Worm (Caenorhabditis elegans) whole organism, young adult: ENCODE measurements around the gene clec-24.

Source experiments
- B0261.1 ChIP-seq: sonication (generic microtip); optimal IDR thresholded peaks from 2 replicates; lab custom pipeline; 2016; ENCODE audit warnings: mild to moderate bottlenecking, missing genetic modification characterization, moderate library complexity, missing compliant biosample characterization
- C06A6.2 ChIP-seq: fragments of 200-800 bp; sonication (Bioruptor generic); conservative IDR thresholded peaks from 2 replicates; pipeline ENCODE4 v1.3.6; 2022; ENCODE audit warnings: missing genetic modification characterization, missing compliant biosample characterization
- D2030.7 ChIP-seq: fragments of 200-800 bp; sonication (Bioruptor generic); IDR thresholded peaks from 2 replicates; pipeline ENCODE4 v1.3.6; 2022; ENCODE audit warnings: missing genetic modification reagents, missing genetic modification characterization, missing compliant biosample characterization
- F33H1.4 ChIP-seq: fragments of 200-800 bp; sonication (Bioruptor generic); IDR thresholded peaks from 2 replicates; pipeline ENCODE4 v1.3.6; 2022; ENCODE audit warnings: missing genetic modification reagents, missing genetic modification characterization, missing compliant biosample characterization
- F37B4.10 ChIP-seq: fragments of 200-800 bp; sonication (Bioruptor generic); IDR thresholded peaks from 2 replicates; pipeline ENCODE4 v1.3.6; 2022; ENCODE audit warnings: missing genetic modification characterization, missing compliant biosample characterization
- F49E8.2 ChIP-seq: sonication (generic microtip); optimal IDR thresholded peaks from 3 replicates; lab custom pipeline; 2017; ENCODE audit warnings: missing genetic modification characterization, mild to moderate bottlenecking, missing compliant biosample characterization, antibody characterized with exemption, moderate library complexity; ENCODE audit not compliant: insufficient read depth
- F52B5.7 ChIP-seq: sonication (generic microtip); optimal IDR thresholded peaks from 2 replicates; lab custom pipeline; 2016; ENCODE audit warnings: mild to moderate bottlenecking, missing genetic modification characterization, missing compliant biosample characterization
- K11D2.4 ChIP-seq: fragments of 200-800 bp; sonication (Bioruptor generic); IDR thresholded peaks from 2 replicates; pipeline ENCODE4 v1.3.6; 2022; ENCODE audit warnings: missing genetic modification reagents, missing genetic modification characterization, missing compliant biosample characterization
- T07F8.4 ChIP-seq: sonication (generic microtip); optimal IDR thresholded peaks from 2 replicates; lab custom pipeline; 2016; ENCODE audit warnings: mild to moderate bottlenecking, missing genetic modification characterization, moderate library complexity, missing compliant biosample characterization
- attf-5 ChIP-seq: fragments of 200-800 bp; sonication (Bioruptor generic); optimal IDR thresholded peaks from 2 replicates; lab custom pipeline; 2018; ENCODE audit warnings: mild to moderate bottlenecking, missing genetic modification characterization, missing compliant biosample characterization
- attf-6 ChIP-seq: fragments of 200-800 bp; sonication (Bioruptor generic); IDR thresholded peaks from 2 replicates; pipeline ENCODE4 v1.3.6; 2022; ENCODE audit warnings: missing genetic modification reagents, missing genetic modification characterization, missing compliant biosample characterization
- ceh-27 ChIP-seq: fragments of 200-800 bp; sonication (Bioruptor generic); optimal IDR thresholded peaks from 2 replicates; lab custom pipeline; 2018; ENCODE audit warnings: mild to moderate bottlenecking, missing genetic modification characterization, moderate library complexity, missing compliant biosample characterization
- dpl-1 ChIP-seq: fragments of 150-350 bp; optimal IDR thresholded peaks from 2 replicates; lab custom pipeline; 2014; ENCODE audit warnings: missing biosample characterization, missing genetic modification reagents, missing genetic modification characterization
- efl-1 ChIP-seq: fragments of 150-350 bp; optimal IDR thresholded peaks from 2 replicates; lab custom pipeline; 2014; ENCODE audit warnings: missing biosample characterization, missing genetic modification reagents, missing genetic modification characterization
- egl-44 ChIP-seq: fragments of 200-800 bp; sonication (Bioruptor generic); IDR thresholded peaks from 2 replicates; pipeline ENCODE4 v1.3.6; 2022; ENCODE audit warnings: missing genetic modification reagents, missing genetic modification characterization, missing compliant biosample characterization
- egrh-3 ChIP-seq: fragments of 200-800 bp; sonication (Bioruptor generic); IDR thresholded peaks from 2 replicates; pipeline ENCODE4 v1.3.6; 2022; ENCODE audit warnings: missing genetic modification reagents, missing genetic modification characterization, missing compliant biosample characterization
- hlh-12 ChIP-seq: sonication (generic microtip); optimal IDR thresholded peaks from 2 replicates; lab custom pipeline; 2016; ENCODE audit warnings: missing genetic modification characterization, missing compliant biosample characterization
- hmg-1.2 ChIP-seq: fragments of 200-800 bp; sonication (Bioruptor generic); IDR thresholded peaks from 2 replicates; pipeline ENCODE4 v1.3.6; 2022; ENCODE audit warnings: missing genetic modification reagents, missing genetic modification characterization, missing compliant biosample characterization
- hmg-20 ChIP-seq: fragments of 200-800 bp; sonication (Bioruptor generic); IDR thresholded peaks from 2 replicates; pipeline ENCODE4 v1.3.6; 2022; ENCODE audit warnings: missing genetic modification reagents, missing genetic modification characterization, missing compliant biosample characterization
- hsf-1 ChIP-seq: fragments of 200-800 bp; sonication (Bioruptor generic); IDR thresholded peaks from 2 replicates; pipeline ENCODE4 v1.3.6; 2022; ENCODE audit warnings: missing genetic modification reagents, missing genetic modification characterization, missing compliant biosample characterization
- let-526 ChIP-seq: fragments of 200-800 bp; sonication (Bioruptor generic); IDR thresholded peaks from 2 replicates; pipeline ENCODE4 v1.3.6; 2022; ENCODE audit warnings: missing genetic modification reagents, missing genetic modification characterization, missing compliant biosample characterization
- lin-35 ChIP-seq, 3 experiments: fragments of 150-350 bp in 2 of 3; sonication (generic microtip) in 1 of 3; optimal IDR thresholded peaks; 2 replicates each; lab custom pipeline; 2014 to 2018; ENCODE audit warnings: missing biosample characterization in 3 of 3, missing genetic modification characterization in 3 of 3, missing genetic modification reagents in 3 of 3
- madf-10 ChIP-seq: sonication (generic microtip); optimal IDR thresholded peaks from 2 replicates; lab custom pipeline; 2016; ENCODE audit warnings: mild to moderate bottlenecking, missing genetic modification characterization, missing compliant biosample characterization
- madf-3 ChIP-seq: fragments of 200-800 bp; sonication (Bioruptor generic); IDR thresholded peaks from 2 replicates; pipeline ENCODE4 v1.3.6; 2022; ENCODE audit warnings: missing genetic modification reagents, missing genetic modification characterization, missing compliant biosample characterization
- madf-6 ChIP-seq: fragments of 200-800 bp; sonication (Bioruptor generic); IDR thresholded peaks from 2 replicates; pipeline ENCODE4 v1.3.6; 2022; ENCODE audit warnings: missing genetic modification reagents, missing genetic modification characterization, missing compliant biosample characterization
- mel-28 ChIP-seq: sonication (generic microtip); optimal IDR thresholded peaks from 2 replicates; lab custom pipeline; 2016; ENCODE audit warnings: borderline replicate concordance, mild to moderate bottlenecking, missing genetic modification characterization, missing compliant biosample characterization
- nfya-1 ChIP-seq: sonication (generic microtip); optimal IDR thresholded peaks from 2 replicates; lab custom pipeline; 2017; ENCODE audit warnings: antibody characterized with exemption, missing compliant biosample characterization, missing genetic modification characterization, borderline replicate concordance; ENCODE audit not compliant: insufficient read depth
- nfya-2 ChIP-seq: fragments of 200-800 bp; sonication (Bioruptor generic); IDR thresholded peaks from 2 replicates; pipeline ENCODE4 v1.3.6; 2022; ENCODE audit warnings: missing genetic modification reagents, missing genetic modification characterization, missing compliant biosample characterization
- nhr-90 ChIP-seq: sonication (generic microtip); optimal IDR thresholded peaks from 2 replicates; lab custom pipeline; 2016; ENCODE audit warnings: missing genotype, mild to moderate bottlenecking, missing genetic modification characterization, missing compliant biosample characterization
- sea-2 ChIP-seq: fragments of 200-800 bp; sonication (Bioruptor generic); IDR thresholded peaks from 2 replicates; pipeline ENCODE4 v1.3.6; 2022; ENCODE audit warnings: missing genetic modification characterization, missing compliant biosample characterization
- snpc-1.3 ChIP-seq: sonication (generic microtip); optimal IDR thresholded peaks from 2 replicates; lab custom pipeline; 2017; ENCODE audit warnings: missing genetic modification characterization, mild to moderate bottlenecking, missing compliant biosample characterization, antibody characterized with exemption, moderate library complexity, missing genotype, missing genetic modification reagents; ENCODE audit not compliant: insufficient read depth
- snpc-3.4 ChIP-seq: sonication (generic microtip); optimal IDR thresholded peaks from 2 replicates; lab custom pipeline; 2017; ENCODE audit warnings: missing genetic modification characterization, mild to moderate bottlenecking, missing compliant biosample characterization, antibody characterized with exemption, moderate library complexity, missing genotype, missing genetic modification reagents
- ztf-18 ChIP-seq: sonication (generic microtip); optimal IDR thresholded peaks from 2 replicates; lab custom pipeline; 2016; ENCODE audit warnings: missing genotype, mild to moderate bottlenecking, missing genetic modification characterization, missing compliant biosample characterization
- ztf-22 ChIP-seq: fragments of 200-800 bp; sonication (Bioruptor generic); optimal IDR thresholded peaks from 2 replicates; lab custom pipeline; 2018; ENCODE audit warnings: mild to moderate bottlenecking, missing genetic modification characterization, moderate library complexity, missing compliant biosample characterization
- ztf-26 ChIP-seq: sonication (generic microtip); optimal IDR thresholded peaks from 2 replicates; lab custom pipeline; 2017; ENCODE audit warnings: missing genetic modification characterization, missing compliant biosample characterization
- ztf-3 ChIP-seq: fragments of 200-800 bp; sonication (Bioruptor generic); optimal IDR thresholded peaks from 2 replicates; lab custom pipeline; 2018; ENCODE audit warnings: mild to moderate bottlenecking, missing genetic modification characterization, missing compliant biosample characterization

The clec-24 gene

ce11 chrV:16865404-16865803 lies 3.6 kb downstream of the clec-24 start, which contains the start of gene clec-28:
Gene clec-28 (plus strand): TSS chrV:16865704.
- TF ChIP-seq ztf-3: no peak
- no peak for TF ChIP-seq ceh-27 (GFP tag; lab: Kevin White, UChicago)
- TF ChIP-seq C06A6.2 (GFP tag; lab: Robert Waterston, UW): no peak
- TF ChIP-seq hsf-1 (GFP tag; lab: Robert Waterston, UW): no peak
- no peak for TF ChIP-seq F52B5.7
- no peak for TF ChIP-seq ztf-18 (tag; lab: Kevin White, UChicago)
- TF ChIP-seq egrh-3 (GFP tag; lab: Robert Waterston, UW): no peak
- TF ChIP-seq let-526: no peak
- TF ChIP-seq snpc-3.4: no peak
- TF ChIP-seq hmg-1.2 (GFP tag; lab: Robert Waterston, UW): no peak
- TF ChIP-seq ztf-22 (GFP tag; lab: Kevin White, UChicago): no peak
- no peak for TF ChIP-seq K11D2.4 (GFP tag; lab: Robert Waterston, UW)

ce11 chrV:16869740-16870139 lies 7.9 kb downstream of the clec-24 start, which contains the start of gene clec-33:
Gene clec-33 (minus strand): TSS chrV:16869840.
- TF ChIP-seq nfya-2 (GFP tag; lab: Robert Waterston, UW): no peak
- TF ChIP-seq ztf-22 (GFP tag; lab: Kevin White, UChicago): no peak
- no peak for TF ChIP-seq sea-2
- TF ChIP-seq lin-35 (GFP tag; optimal IDR thresholded peaks at IDR 0.05; lab: Kevin White, UChicago): no peak
- no peak for TF ChIP-seq dpl-1
- TF ChIP-seq D2030.7 (GFP tag; lab: Robert Waterston, UW): no peak

DNA sequence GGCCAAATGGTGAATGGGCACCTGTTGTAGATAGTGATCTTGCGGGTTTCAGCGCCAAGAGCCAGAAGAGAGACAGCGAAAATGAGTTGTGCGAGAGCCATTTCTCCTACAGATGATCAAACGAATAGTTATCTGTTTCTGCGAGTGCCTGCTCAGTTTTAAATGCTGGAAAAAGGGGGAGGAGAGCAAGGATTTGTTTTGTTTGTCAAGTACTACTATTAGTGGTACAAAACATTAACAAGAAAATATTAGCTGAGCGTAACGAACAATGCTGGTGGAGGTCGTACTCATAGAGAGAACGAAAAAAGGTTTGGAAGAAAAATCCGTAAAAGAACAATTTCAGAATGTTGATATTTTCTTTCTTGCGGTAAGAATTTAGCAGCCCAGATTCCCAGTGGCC lies 9.6 kb downstream of the clec-24 start, which contains the start of gene thn-4:
Gene thn-4, minus strand, starts transcription at position 101 of the 400 bp plus-strand sequence.
- no peak for TF ChIP-seq hmg-20
- TF ChIP-seq egl-44 (GFP tag; lab: Robert Waterston, UW): no peak
- no peak for TF ChIP-seq F49E8.2 (tag; lab: Kevin White, UChicago)
- no peak for TF ChIP-seq attf-6 (GFP tag; lab: Robert Waterston, UW)
- TF ChIP-seq attf-5 (GFP tag; lab: Kevin White, UChicago): no peak
- TF ChIP-seq, all 124 proteins: peak for 0

DNA sequence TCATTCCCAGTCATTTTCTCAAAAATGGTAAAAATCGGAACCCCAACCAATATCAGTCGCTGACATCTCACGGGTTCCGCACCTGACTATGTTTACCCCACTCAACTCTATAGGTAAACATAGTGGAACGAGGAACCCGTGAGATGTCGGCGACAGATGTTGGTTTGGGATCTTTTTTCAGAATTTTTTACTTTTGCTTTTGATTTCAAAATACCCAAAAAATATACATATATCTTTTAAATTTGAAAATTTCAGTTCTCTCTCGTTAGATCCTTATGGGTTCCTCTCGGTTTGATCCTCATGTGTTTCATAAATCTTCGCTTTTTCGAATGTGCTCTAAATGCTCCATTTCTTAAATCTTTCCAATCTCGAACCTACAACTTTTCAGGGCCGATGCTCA lies 11.8 kb downstream of the clec-24 start, which contains the start of gene srw-23:
Gene srw-23, plus strand, starts transcription at position 301 of the 400 bp plus-strand sequence.
- TF ChIP-seq F37B4.10 (GFP tag; lab: Robert Waterston, UW) (no peak), F33H1.4 (no peak), mel-28 (tag; lab: Kevin White, UChicago) (no peak), madf-6 (no peak), efl-1 (GFP tag; lab: Kevin White, UChicago) (no peak), C06A6.2 (GFP tag; lab: Robert Waterston, UW) (no peak), madf-10 (no peak), ztf-18 (tag; lab: Kevin White, UChicago) (no peak), ztf-26 (tag; lab: Kevin White, UChicago) (no peak), nfya-1 (tag; lab: Kevin White, UChicago) (no peak), T07F8.4 (tag; lab: Kevin White, UChicago) (no peak), let-526 (no peak), nhr-90 (tag; lab: Kevin White, UChicago) (no peak), snpc-1.3 (no peak), B0261.1 (tag; lab: Kevin White, UChicago) (no peak), hlh-12 (no peak), egl-44 (GFP tag; lab: Robert Waterston, UW) (no peak), madf-3 (no peak)
